Worm (Caenorhabditis elegans) whole organism, L4 larva: ENCODE results near the gene dhc-3.

Experiments
- F49E8.2 ChIP-seq: sonication (generic microtip); optimal IDR thresholded peaks from 2 replicates; lab custom pipeline; 2016; ENCODE audit warnings: missing compliant biosample characterization, mild to moderate bottlenecking, missing genetic modification characterization, borderline replicate concordance
- ama-1 ChIP-seq: fragments of 150-350 bp; optimal IDR thresholded peaks from 2 replicates; lab custom pipeline; 2014; ENCODE audit warnings: inconsistent platforms, mixed read lengths
- arid-1 ChIP-seq: fragments of 200-800 bp; sonication (Bioruptor generic); conservative IDR thresholded peaks from 2 replicates; pipeline ENCODE4 v1.3.6; 2022; ENCODE audit warnings: missing genetic modification reagents, missing genetic modification characterization, missing compliant biosample characterization
- attf-4 ChIP-seq: sonication (generic microtip); optimal IDR thresholded peaks from 3 replicates; lab custom pipeline; 2017; ENCODE audit warnings: missing biosample characterization, missing genetic modification characterization
- ceh-20 ChIP-seq: fragments of 200-800 bp; sonication (Bioruptor generic); IDR thresholded peaks from 2 replicates; pipeline ENCODE4 v1.3.6; 2022; ENCODE audit warnings: missing genetic modification reagents, missing genetic modification characterization, missing compliant biosample characterization
- ceh-62 ChIP-seq: sonication (generic microtip); optimal IDR thresholded peaks from 2 replicates; lab custom pipeline; 2017; ENCODE audit warnings: missing biosample characterization, missing genetic modification characterization
- cey-2 ChIP-seq: sonication (generic microtip); optimal IDR thresholded peaks from 3 replicates; lab custom pipeline; 2017; ENCODE audit warnings: missing genetic modification characterization, mild to moderate bottlenecking, missing compliant biosample characterization, antibody characterized with exemption, borderline replicate concordance; ENCODE audit not compliant: insufficient read depth
- dmd-6 ChIP-seq: fragments of 200-800 bp; sonication (Bioruptor generic); IDR thresholded peaks from 2 replicates; pipeline ENCODE4 v1.3.6; 2022; ENCODE audit warnings: missing genetic modification reagents, missing genetic modification characterization, missing compliant biosample characterization
- dmd-8 ChIP-seq: fragments of 200-800 bp; sonication (Bioruptor generic); IDR thresholded peaks from 2 replicates; pipeline ENCODE4 v1.3.6; 2022; ENCODE audit warnings: missing genetic modification characterization, missing compliant biosample characterization
- duxl-1 ChIP-seq: sonication (generic microtip); optimal IDR thresholded peaks from 2 replicates; lab custom pipeline; 2016; ENCODE audit warnings: mild to moderate bottlenecking, missing genetic modification characterization, moderate library complexity, missing compliant biosample characterization; ENCODE audit not compliant: poor library complexity
- egl-43 ChIP-seq: fragments of 200-800 bp; sonication (Bioruptor generic); IDR thresholded peaks from 2 replicates; pipeline ENCODE4 v1.3.6; 2022; ENCODE audit warnings: missing genetic modification reagents, missing genetic modification characterization, missing compliant biosample characterization
- gei-8 ChIP-seq: fragments of 200-800 bp; sonication (Bioruptor generic); optimal IDR thresholded peaks from 2 replicates; lab custom pipeline; 2018; ENCODE audit warnings: mild to moderate bottlenecking, missing genetic modification characterization, missing compliant biosample characterization
- hlh-11 ChIP-seq: fragments of 200-800 bp; sonication (Bioruptor generic); optimal IDR thresholded peaks from 2 replicates; lab custom pipeline; 2018; ENCODE audit warnings: mild to moderate bottlenecking, missing genetic modification characterization, missing compliant biosample characterization
- hlh-30 ChIP-seq: sonication (generic microtip); optimal IDR thresholded peaks from 2 replicates; lab custom pipeline; 2017; ENCODE audit warnings: antibody characterized with exemption, mild to moderate bottlenecking, missing genetic modification characterization, missing compliant biosample characterization; ENCODE audit not compliant: insufficient read depth
- lin-13 ChIP-seq: fragments of 150-350 bp; optimal IDR thresholded peaks from 2 replicates; lab custom pipeline; 2014; ENCODE audit warnings: missing biosample characterization, missing genetic modification reagents, missing genetic modification characterization
- lin-15B ChIP-seq: fragments of 150-350 bp; sonication (generic microtip); optimal IDR thresholded peaks from 3 replicates; lab custom pipeline; 2014; ENCODE audit warnings: missing biosample characterization, missing genetic modification characterization
- lin-29 ChIP-seq: fragments of 200-800 bp; sonication (Bioruptor generic); IDR thresholded peaks from 2 replicates; pipeline ENCODE4 v1.3.6; 2022; ENCODE audit warnings: missing genetic modification reagents, missing genetic modification characterization, missing compliant biosample characterization
- lsy-2 ChIP-seq, 2 experiments: fragments of 150-350 bp in 1 of 2; sonication (generic microtip) in 1 of 2; optimal IDR thresholded peaks; 2 replicates each; lab custom pipeline; 2014 to 2017; ENCODE audit warnings: missing biosample characterization in 2 of 2, missing genetic modification characterization in 2 of 2
- madf-5 ChIP-seq, 2 experiments: fragments of 200-800 bp; sonication (Bioruptor generic); IDR thresholded peaks; 2 replicates each; pipeline ENCODE4 v1.3.6; 2022; ENCODE audit warnings: missing compliant biosample characterization in 2 of 2, missing genetic modification characterization in 2 of 2
- madf-9 ChIP-seq: fragments of 200-800 bp; sonication (Bioruptor generic); conservative IDR thresholded peaks from 2 replicates; pipeline ENCODE4 v1.3.6; 2022; ENCODE audit warnings: missing genetic modification reagents, missing genetic modification characterization, missing compliant biosample characterization
- mep-1 ChIP-seq: fragments of 150-350 bp; sonication (generic microtip); optimal IDR thresholded peaks from 3 replicates; lab custom pipeline; 2014; ENCODE audit warnings: missing biosample characterization, missing genetic modification characterization
- mes-2 ChIP-seq: sonication (generic microtip); optimal IDR thresholded peaks from 2 replicates; lab custom pipeline; 2016; ENCODE audit warnings: missing genotype, mild to moderate bottlenecking, missing genetic modification characterization, missing compliant biosample characterization; ENCODE audit not compliant: poor library complexity, severe bottlenecking
- mxl-2 ChIP-seq: fragments of 200-800 bp; sonication (Bioruptor generic); conservative IDR thresholded peaks from 2 replicates; pipeline ENCODE4 v1.3.6; 2022; ENCODE audit warnings: missing genetic modification reagents, missing genetic modification characterization, missing compliant biosample characterization
- mxl-3 ChIP-seq: fragments of 200-800 bp; sonication (Bioruptor generic); optimal IDR thresholded peaks from 2 replicates; lab custom pipeline; 2018; ENCODE audit warnings: mild to moderate bottlenecking, missing genetic modification characterization, missing compliant biosample characterization
- nhr-10 ChIP-seq: fragments of 150-350 bp; optimal IDR thresholded peaks from 2 replicates; lab custom pipeline; 2014; ENCODE audit warnings: missing biosample characterization, missing genetic modification characterization
- nhr-102 ChIP-seq: sonication (generic microtip); optimal IDR thresholded peaks from 2 replicates; lab custom pipeline; 2016; ENCODE audit warnings: mild to moderate bottlenecking, missing genetic modification characterization, moderate library complexity, missing compliant biosample characterization
- nhr-111 ChIP-seq: fragments of 200-800 bp; sonication (Bioruptor generic); optimal IDR thresholded peaks from 2 replicates; lab custom pipeline; 2018; ENCODE audit warnings: mild to moderate bottlenecking, missing genetic modification characterization, missing compliant biosample characterization
- nhr-28 ChIP-seq: fragments of 150-350 bp; optimal IDR thresholded peaks from 2 replicates; lab custom pipeline; 2014; ENCODE audit warnings: missing biosample characterization, missing genetic modification characterization
- nhr-41 ChIP-seq: fragments of 200-800 bp; sonication (Bioruptor generic); IDR thresholded peaks from 2 replicates; pipeline ENCODE4 v1.3.6; 2022; ENCODE audit warnings: missing genetic modification reagents, missing genetic modification characterization, missing compliant biosample characterization
- nhr-48 ChIP-seq: sonication (generic microtip); optimal IDR thresholded peaks from 2 replicates; lab custom pipeline; 2016; ENCODE audit warnings: mild to moderate bottlenecking, missing genetic modification characterization, missing compliant biosample characterization
- php-3 ChIP-seq: fragments of 200-800 bp; sonication (Bioruptor generic); IDR thresholded peaks from 2 replicates; pipeline ENCODE4 v1.3.6; 2022; ENCODE audit warnings: missing genetic modification reagents, missing genetic modification characterization, missing compliant biosample characterization
- snpc-1.2 ChIP-seq: fragments of 200-800 bp; sonication (Bioruptor generic); IDR thresholded peaks from 2 replicates; pipeline ENCODE4 v1.3.6; 2022; ENCODE audit warnings: missing genetic modification reagents, missing genetic modification characterization, missing compliant biosample characterization
- tag-97 ChIP-seq: fragments of 200-800 bp; sonication (Bioruptor generic); IDR thresholded peaks from 2 replicates; pipeline ENCODE4 v1.3.6; 2022; ENCODE audit warnings: missing genetic modification characterization, missing compliant biosample characterization
- tra-1 ChIP-seq: fragments of 200-800 bp; sonication (Bioruptor generic); IDR thresholded peaks from 2 replicates; pipeline ENCODE4 v1.3.6; 2022; ENCODE audit warnings: missing genetic modification reagents, missing genetic modification characterization, missing compliant biosample characterization
- unc-130 ChIP-seq: sonication (generic microtip); optimal IDR thresholded peaks from 2 replicates; lab custom pipeline; 2016; ENCODE audit warnings: missing genetic modification reagents, missing genetic modification characterization, missing compliant biosample characterization
- vab-7 ChIP-seq: fragments of 200-800 bp; sonication (Bioruptor generic); IDR thresholded peaks from 2 replicates; pipeline ENCODE4 v1.3.6; 2022; ENCODE audit warnings: missing genetic modification reagents, missing genetic modification characterization, missing compliant biosample characterization
- zfp-3 ChIP-seq: fragments of 200-800 bp; sonication (Bioruptor generic); conservative IDR thresholded peaks from 2 replicates; pipeline ENCODE4 v1.3.6; 2022; ENCODE audit warnings: missing genetic modification reagents, missing genetic modification characterization, missing compliant biosample characterization
- ztf-11 ChIP-seq: fragments of 150-350 bp; optimal IDR thresholded peaks from 2 replicates; lab custom pipeline; 2014; ENCODE audit warnings: missing biosample characterization, missing genetic modification characterization

dhc-3 gene

DNA sequence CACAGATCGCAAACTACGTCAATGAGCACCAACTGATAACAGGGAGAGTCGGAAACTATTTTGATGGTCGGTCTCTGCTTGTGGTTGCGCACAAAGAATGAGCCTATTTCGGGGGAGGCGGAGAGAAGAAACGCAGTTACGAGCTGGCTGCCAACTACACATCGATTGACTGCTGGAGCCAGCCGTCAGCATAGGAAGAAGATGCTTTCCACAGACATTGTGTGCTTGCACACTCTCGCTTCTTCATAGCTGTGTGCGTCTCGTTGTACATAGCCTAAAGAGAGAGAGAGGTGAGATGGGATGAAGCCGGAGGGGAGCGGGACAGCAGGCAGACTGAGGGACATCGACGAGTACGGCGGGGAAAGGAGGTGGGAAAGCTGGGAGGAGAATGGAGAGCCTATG is 8.3 kb upstream of the dhc-3 start (continued):
- TF ChIP-seq lin-13 (GFP tag; lab: Kevin White, UChicago) = peak; percentile 70
- peak; percentile 51 for TF ChIP-seq hlh-30 (tag; lab: Kevin White, UChicago)
- TF ChIP-seq arid-1 (GFP tag; lab: Robert Waterston, UW) = peak; percentile 58; the same call in 1 of the 2 replicates
- peak; percentile 63 for TF ChIP-seq php-3 (GFP tag; lab: Robert Waterston, UW)
- TF ChIP-seq nhr-28 (tag; lab: Kevin White, UChicago) = peak; percentile 51
- 0 out of 2 replicates have a peak, but pooled peaks have one; percentile 16 for TF ChIP-seq mxl-2 (GFP tag; lab: Robert Waterston, UW)
- TF ChIP-seq mes-2 (tag; lab: Kevin White, UChicago) = peak; percentile 52
- peak; percentile 74; the same call in 1 of the 2 replicates for TF ChIP-seq dmd-8
- TF ChIP-seq madf-5 (GFP tag; IDR thresholded peaks at IDR 0.05; lab: Robert Waterston, UW) = 0 out of 4 replicates have a peak, but pooled peaks of 1 of the 2 experiments have one; percentile 23
- TF ChIP-seq ceh-62 (tag; lab: Kevin White, UChicago) = no peak
- TF ChIP-seq nhr-41 (GFP tag; lab: Robert Waterston, UW) = 0 out of 2 replicates have a peak, but pooled peaks have one; percentile 7
- TF ChIP-seq ztf-11 (tag; lab: Kevin White, UChicago) = no peak
- TF ChIP-seq dmd-6 (GFP tag; lab: Robert Waterston, UW) = peak; percentile 91
- TF ChIP-seq F49E8.2 (tag; lab: Kevin White, UChicago) = no peak
- peak; percentile 62 for TF ChIP-seq gei-8
- peak; percentile 90 for TF ChIP-seq hlh-11 (tag; lab: Kevin White, UChicago)
- peak; percentile 72 for TF ChIP-seq mep-1
- TF ChIP-seq egl-43 = peak; percentile 84
- no peak for TF ChIP-seq attf-4 (tag; lab: Kevin White, UChicago)
- peak; percentile 4 for TF ChIP-seq nhr-10 (tag; lab: Kevin White, UChicago)
- TF ChIP-seq tag-97 (GFP tag; lab: Robert Waterston, UW) = no peak
- TF ChIP-seq snpc-1.2 (GFP tag; lab: Robert Waterston, UW) = 0 out of 2 replicates have a peak, but pooled peaks have one; percentile 9
- TF ChIP-seq lsy-2 (tag; optimal IDR thresholded peaks at IDR 0.05; lab: Kevin White, UChicago) = peak; percentile 20 to 42
- TF ChIP-seq lin-15B (tag; lab: Kevin White, UChicago) = no peak
- peak; percentile 44 for TF ChIP-seq nhr-48
- TF ChIP-seq mxl-3 = peak; percentile 35
- peak; percentile 7 for TF ChIP-seq nhr-102 (tag; lab: Kevin White, UChicago)
- no peak for TF ChIP-seq cey-2 (tag; lab: Kevin White, UChicago)

DNA sequence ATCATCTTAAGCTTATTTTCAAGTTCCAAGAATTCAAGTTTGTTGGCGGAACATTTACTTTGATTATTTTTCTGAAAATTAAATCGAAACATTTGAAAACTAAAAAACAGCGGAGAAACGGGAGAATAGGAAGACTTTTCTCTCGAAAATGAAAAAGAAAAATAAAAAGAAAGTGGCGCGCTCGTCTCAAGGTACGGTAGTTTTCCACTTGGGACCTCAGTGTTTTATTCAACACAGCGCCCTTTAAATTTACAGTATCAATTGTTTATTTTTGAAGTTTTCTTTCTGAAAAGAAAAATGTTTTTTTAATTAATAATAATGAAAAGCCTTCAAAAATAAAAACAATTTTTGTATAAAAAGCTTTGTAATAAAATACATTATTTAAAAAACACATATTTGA is 7.3 kb upstream of the dhc-3 start:
- no peak for TF ChIP-seq arid-1 (GFP tag; lab: Robert Waterston, UW)
- TF ChIP-seq F49E8.2 (tag; lab: Kevin White, UChicago) = peak; percentile 11
- TF ChIP-seq unc-130 (GFP tag; lab: Kevin White, UChicago) = peak; percentile 68
- no peak for TF ChIP-seq ceh-20
- TF ChIP-seq, all 104 proteins: peak for 2

DNA sequence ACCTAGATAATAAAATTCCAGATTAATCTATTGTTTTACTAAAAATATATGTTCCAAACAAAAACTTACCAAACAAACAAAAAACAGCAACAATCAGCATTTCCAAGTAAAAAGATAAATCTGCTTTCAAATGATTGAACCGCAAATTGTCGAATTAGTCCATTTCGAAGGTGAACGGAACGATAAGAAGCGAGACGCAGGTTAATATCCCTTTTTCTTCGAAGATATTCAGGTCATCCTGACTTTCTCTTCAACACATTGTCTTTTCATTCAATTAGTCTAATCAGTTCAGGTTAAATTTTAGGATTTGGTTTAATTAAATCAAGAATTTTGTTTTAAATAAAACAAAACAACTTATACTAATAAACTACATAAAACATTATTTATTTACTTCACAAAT is 5.4 kb upstream of the dhc-3 start, which contains the start of gene B0365.9:
Gene B0365.9 (minus strand): TSS at position 186 of the 400 bp plus-strand sequence.
- no peak for TF ChIP-seq tra-1 (GFP tag; lab: Robert Waterston, UW)
- no peak for TF ChIP-seq gei-8
- no peak for TF ChIP-seq zfp-3 (GFP tag; lab: Robert Waterston, UW)
- no peak for TF ChIP-seq nhr-10 (tag; lab: Kevin White, UChicago)
- TF ChIP-seq mxl-3 = no peak
- TF ChIP-seq lin-29 (GFP tag; lab: Robert Waterston, UW) = no peak
- no peak for TF ChIP-seq mes-2 (tag; lab: Kevin White, UChicago)
- TF ChIP-seq nhr-28 (tag; lab: Kevin White, UChicago) = no peak
- TF ChIP-seq ama-1 = no peak
- TF ChIP-seq madf-9 (GFP tag; lab: Robert Waterston, UW) = no peak
- no peak for TF ChIP-seq vab-7 (GFP tag; lab: Robert Waterston, UW)
- TF ChIP-seq nhr-111 (GFP tag; lab: Kevin White, UChicago) = no peak
- no peak for TF ChIP-seq duxl-1 (tag; lab: Kevin White, UChicago)
